Fruit fly (Drosophila melanogaster) whole organism, embryonic: ENCODE measurements around the gene Prtl99C.
A peak's percentile ranks its signal among the peaks of the same experiment; 100 is the strongest.

Experiments
- B-H2 ChIP-seq: fragments of 200-800 bp; sonication (Bioruptor generic); optimal IDR thresholded peaks from 2 replicates; lab custom pipeline; 2018; ENCODE audit warnings: missing biosample characterization, mild to moderate bottlenecking, missing genetic modification characterization
- C15 ChIP-seq: fragments of 200-800 bp; sonication (Bioruptor generic); IDR thresholded peaks from 3 replicates; pipeline ENCODE4 v1.3.6; 2022; ENCODE audit warnings: missing biosample characterization, missing genetic modification characterization
- CG10267 ChIP-seq: fragments of 200-800 bp; sonication (Bioruptor generic); optimal IDR thresholded peaks from 2 replicates; lab custom pipeline; 2018; ENCODE audit warnings: missing biosample characterization, mild to moderate bottlenecking, missing genetic modification characterization, moderate library complexity
- CG10543 ChIP-seq: fragments of 200-800 bp; sonication (Bioruptor generic); optimal IDR thresholded peaks from 3 replicates; lab custom pipeline; 2017; ENCODE audit warnings: missing biosample characterization, mild to moderate bottlenecking, missing genetic modification characterization, moderate library complexity
- CG11723 ChIP-seq: fragments of 200-800 bp; sonication (Bioruptor generic); optimal IDR thresholded peaks from 2 replicates; lab custom pipeline; 2017; ENCODE audit warnings: missing biosample characterization, mild to moderate bottlenecking, missing genetic modification characterization
- CG13287 ChIP-seq: fragments of 200-800 bp; sonication (Bioruptor generic); IDR thresholded peaks from 2 replicates; pipeline ENCODE4 v1.3.6; 2022; ENCODE audit warnings: missing biosample characterization, missing genetic modification characterization; ENCODE audit not compliant: partially characterized antibody
- CG14441 ChIP-seq: fragments of 200-800 bp; sonication (Bioruptor generic); IDR thresholded peaks from 2 replicates; pipeline ENCODE4 v1.3.6; 2022; ENCODE audit warnings: missing biosample characterization, missing genetic modification characterization
- CG14860 ChIP-seq: fragments of 200-800 bp; sonication (Bioruptor generic); IDR thresholded peaks from 3 replicates; pipeline ENCODE4 v1.3.6; 2022; ENCODE audit warnings: missing biosample characterization, missing genetic modification characterization; ENCODE audit not compliant: partially characterized antibody
- CG1603 ChIP-seq: fragments of 200-800 bp; sonication (Bioruptor generic); optimal IDR thresholded peaks from 2 replicates; lab custom pipeline; 2019; ENCODE audit warnings: missing biosample characterization, mild to moderate bottlenecking, missing genetic modification characterization, moderate library complexity
- CG16813 ChIP-seq: fragments of 200-800 bp; sonication (Bioruptor generic); IDR thresholded peaks from 3 replicates; pipeline ENCODE4 v1.3.6; 2022; ENCODE audit warnings: missing biosample characterization, missing genetic modification characterization; ENCODE audit not compliant: partially characterized antibody
- CG17361 ChIP-seq: fragments of 200-800 bp; sonication (Bioruptor generic); IDR thresholded peaks from 3 replicates; pipeline ENCODE4 v1.3.6; 2022; ENCODE audit warnings: missing biosample characterization, missing genetic modification characterization
- CG17612 ChIP-seq: fragments of 200-800 bp; sonication (Bioruptor generic); IDR thresholded peaks from 2 replicates; pipeline ENCODE4 v1.3.6; 2022; ENCODE audit warnings: missing biosample characterization, missing genetic modification characterization
- CG2116 ChIP-seq: fragments of 200-800 bp; sonication (Bioruptor generic); optimal IDR thresholded peaks from 3 replicates; lab custom pipeline; 2018; ENCODE audit warnings: missing biosample characterization, mild to moderate bottlenecking, missing genetic modification characterization
- CG30403 ChIP-seq: fragments of 200-800 bp; sonication (Bioruptor generic); optimal IDR thresholded peaks from 3 replicates; lab custom pipeline; 2016; ENCODE audit warnings: missing biosample characterization, missing genetic modification characterization
- CG4617 ChIP-seq: fragments of 200-800 bp; sonication (Bioruptor generic); optimal IDR thresholded peaks from 3 replicates; lab custom pipeline; 2016; ENCODE audit warnings: missing biosample characterization, missing genetic modification characterization, borderline replicate concordance
- CG6175 ChIP-seq: fragments of 200-800 bp; sonication (Bioruptor generic); IDR thresholded peaks from 3 replicates; pipeline ENCODE4 v1.3.6; 2022; ENCODE audit warnings: missing biosample characterization, missing genetic modification characterization
- CG7963 ChIP-seq: fragments of 200-800 bp; sonication (Bioruptor generic); IDR thresholded peaks from 3 replicates; pipeline ENCODE4 v1.3.6; 2022; ENCODE audit warnings: missing biosample characterization, missing genetic modification characterization; ENCODE audit not compliant: partially characterized antibody
- CG9932 ChIP-seq: fragments of 200-800 bp; sonication (Bioruptor generic); IDR thresholded peaks from 2 replicates; pipeline ENCODE4 v1.3.6; 2022; ENCODE audit warnings: missing biosample characterization, missing genetic modification characterization
- Dref ChIP-seq: fragments of 200-800 bp; sonication (Bioruptor generic); IDR thresholded peaks from 2 replicates; pipeline ENCODE4 v1.3.6; 2022; ENCODE audit warnings: missing biosample characterization, missing genetic modification characterization
- Ets65A ChIP-seq: fragments of 200-800 bp; sonication (Bioruptor generic); peaks from one replicate; lab custom pipeline; 2016; ENCODE audit warnings: missing biosample characterization, missing genetic modification characterization
- Ets97D ChIP-seq: fragments of 200-800 bp; sonication (Bioruptor generic); optimal IDR thresholded peaks from 3 replicates; lab custom pipeline; 2016; ENCODE audit warnings: missing biosample characterization, missing genetic modification characterization
- Jarid2 ChIP-seq: fragments of 200-800 bp; sonication (Bioruptor generic); optimal IDR thresholded peaks from 3 replicates; lab custom pipeline; 2017; ENCODE audit warnings: mild to moderate bottlenecking, missing biosample characterization, missing genetic modification reagents, missing genetic modification characterization
- MBD-R2 ChIP-seq: fragments of 200-800 bp; sonication (Bioruptor generic); IDR thresholded peaks from 2 replicates; pipeline ENCODE4 v1.3.6; 2022; ENCODE audit warnings: missing biosample characterization, missing genetic modification characterization
- Med ChIP-seq: fragments of 200-800 bp; sonication (Bioruptor generic); peaks from one replicate; lab custom pipeline; 2016; ENCODE audit warnings: missing biosample characterization, missing genetic modification characterization, mild to moderate bottlenecking, inconsistent platforms, moderate library complexity
- Myb ChIP-seq: fragments of 200-800 bp; sonication (Bioruptor generic); optimal IDR thresholded peaks from 2 replicates; lab custom pipeline; 2016; ENCODE audit warnings: missing biosample characterization, missing genetic modification characterization
- NfI ChIP-seq: fragments of 200-800 bp; sonication (Bioruptor generic); optimal IDR thresholded peaks from 3 replicates; lab custom pipeline; 2018; ENCODE audit warnings: missing biosample characterization, mild to moderate bottlenecking, missing genetic modification characterization, moderate library complexity
- Sin3A ChIP-seq: fragments of >200 bp; optimal IDR thresholded peaks from 2 replicates; lab custom pipeline; 2018
- Xrp1 ChIP-seq: fragments of 200-800 bp; sonication (Bioruptor generic); IDR thresholded peaks from 2 replicates; pipeline ENCODE4 v1.3.6; 2022; ENCODE audit warnings: missing biosample characterization, missing genetic modification characterization
- amos ChIP-seq: fragments of 200-800 bp; sonication (Bioruptor generic); IDR thresholded peaks from 2 replicates; pipeline ENCODE4 v1.3.6; 2022; ENCODE audit warnings: missing biosample characterization, missing genetic modification characterization; ENCODE audit not compliant: partially characterized antibody
- ato ChIP-seq: fragments of 200-800 bp; sonication (Bioruptor generic); IDR thresholded peaks from 2 replicates; pipeline ENCODE4 v1.3.6; 2022; ENCODE audit warnings: missing biosample characterization, missing genetic modification characterization; ENCODE audit not compliant: partially characterized antibody
- bbx ChIP-seq: fragments of 200-800 bp; sonication (Bioruptor generic); IDR thresholded peaks from 2 replicates; pipeline ENCODE4 v1.3.6; 2022; ENCODE audit warnings: missing biosample characterization, missing genetic modification characterization; ENCODE audit not compliant: partially characterized antibody
- cas ChIP-seq: fragments of 200-800 bp; sonication (Bioruptor generic); IDR thresholded peaks from 2 replicates; pipeline ENCODE4 v1.3.6; 2022; ENCODE audit warnings: missing biosample characterization, missing genetic modification characterization
- crp ChIP-seq, 2 experiments: fragments of 200-800 bp; sonication (Bioruptor generic); optimal IDR thresholded peaks; 2 replicates in 1 of 2; 3 replicates in 1 of 2; lab custom pipeline; 2017; ENCODE audit warnings: missing biosample characterization in 2 of 2, missing genetic modification characterization in 2 of 2, mild to moderate bottlenecking in 1 of 2, moderate library complexity in 1 of 2
- emc ChIP-seq: fragments of 200-800 bp; sonication (Bioruptor generic); optimal IDR thresholded peaks from 2 replicates; lab custom pipeline; 2016; ENCODE audit warnings: missing biosample characterization, missing genetic modification characterization
- grn ChIP-seq: fragments of 200-800 bp; sonication (Bioruptor generic); optimal IDR thresholded peaks from 3 replicates; lab custom pipeline; 2017; ENCODE audit warnings: missing biosample characterization, missing genetic modification characterization
- hbn ChIP-seq: fragments of 200-800 bp; sonication (Bioruptor generic); IDR thresholded peaks from 2 replicates; pipeline ENCODE4 v1.3.6; 2022; ENCODE audit warnings: missing biosample characterization, missing genetic modification characterization; ENCODE audit not compliant: partially characterized antibody
- jumu ChIP-seq: fragments of 200-800 bp; sonication (Bioruptor generic); optimal IDR thresholded peaks from 3 replicates; lab custom pipeline; 2016; ENCODE audit warnings: missing biosample characterization, missing genetic modification characterization
- knrl ChIP-seq: fragments of 200-800 bp; sonication (Bioruptor generic); IDR thresholded peaks from 3 replicates; pipeline ENCODE4 v1.3.6; 2022; ENCODE audit warnings: missing biosample characterization, missing genetic modification characterization; ENCODE audit not compliant: partially characterized antibody
- lilli ChIP-seq: fragments of 200-800 bp; sonication (Bioruptor generic); optimal IDR thresholded peaks from 3 replicates; lab custom pipeline; 2016; ENCODE audit warnings: missing biosample characterization, missing genetic modification characterization
- nerfin-2 ChIP-seq: fragments of 200-800 bp; sonication (Bioruptor generic); IDR thresholded peaks from 2 replicates; pipeline ENCODE4 v1.3.6; 2022; ENCODE audit warnings: missing biosample characterization, missing genetic modification characterization; ENCODE audit not compliant: partially characterized antibody
- pzg ChIP-seq: fragments of 200-800 bp; sonication (Bioruptor generic); optimal IDR thresholded peaks from 3 replicates; lab custom pipeline; 2018; ENCODE audit warnings: missing biosample characterization, mild to moderate bottlenecking, missing genetic modification characterization, moderate library complexity
- ranshi ChIP-seq: fragments of 200-800 bp; sonication (Bioruptor generic); IDR thresholded peaks from 2 replicates; pipeline ENCODE4 v1.3.6; 2022; ENCODE audit warnings: missing biosample characterization, missing genetic modification characterization
- row ChIP-seq: fragments of 200-800 bp; sonication (Bioruptor generic); IDR thresholded peaks from 3 replicates; pipeline ENCODE4 v1.3.6; 2022; ENCODE audit warnings: missing biosample characterization, missing genetic modification characterization
- sob ChIP-seq: fragments of 200-800 bp; sonication (Bioruptor generic); IDR thresholded peaks from 2 replicates; pipeline ENCODE4 v1.3.6; 2022; ENCODE audit warnings: missing biosample characterization, missing genetic modification characterization
- tna ChIP-seq: fragments of 200-800 bp; sonication (Bioruptor generic); IDR thresholded peaks from 2 replicates; pipeline ENCODE4 v1.3.6; 2022; ENCODE audit warnings: missing biosample characterization, missing genetic modification characterization; ENCODE audit not compliant: partially characterized antibody
- unc-4 ChIP-seq: fragments of 200-800 bp; sonication (Bioruptor generic); IDR thresholded peaks from 2 replicates; pipeline ENCODE4 v1.3.6; 2022; ENCODE audit warnings: missing biosample characterization, missing genetic modification characterization; ENCODE audit not compliant: partially characterized antibody
- zen2 ChIP-seq: fragments of 200-800 bp; sonication (Bioruptor generic); IDR thresholded peaks from 3 replicates; pipeline ENCODE4 v1.3.6; 2022; ENCODE audit warnings: missing biosample characterization, missing genetic modification characterization; ENCODE audit not compliant: partially characterized antibody

Prtl99C gene

DNA sequence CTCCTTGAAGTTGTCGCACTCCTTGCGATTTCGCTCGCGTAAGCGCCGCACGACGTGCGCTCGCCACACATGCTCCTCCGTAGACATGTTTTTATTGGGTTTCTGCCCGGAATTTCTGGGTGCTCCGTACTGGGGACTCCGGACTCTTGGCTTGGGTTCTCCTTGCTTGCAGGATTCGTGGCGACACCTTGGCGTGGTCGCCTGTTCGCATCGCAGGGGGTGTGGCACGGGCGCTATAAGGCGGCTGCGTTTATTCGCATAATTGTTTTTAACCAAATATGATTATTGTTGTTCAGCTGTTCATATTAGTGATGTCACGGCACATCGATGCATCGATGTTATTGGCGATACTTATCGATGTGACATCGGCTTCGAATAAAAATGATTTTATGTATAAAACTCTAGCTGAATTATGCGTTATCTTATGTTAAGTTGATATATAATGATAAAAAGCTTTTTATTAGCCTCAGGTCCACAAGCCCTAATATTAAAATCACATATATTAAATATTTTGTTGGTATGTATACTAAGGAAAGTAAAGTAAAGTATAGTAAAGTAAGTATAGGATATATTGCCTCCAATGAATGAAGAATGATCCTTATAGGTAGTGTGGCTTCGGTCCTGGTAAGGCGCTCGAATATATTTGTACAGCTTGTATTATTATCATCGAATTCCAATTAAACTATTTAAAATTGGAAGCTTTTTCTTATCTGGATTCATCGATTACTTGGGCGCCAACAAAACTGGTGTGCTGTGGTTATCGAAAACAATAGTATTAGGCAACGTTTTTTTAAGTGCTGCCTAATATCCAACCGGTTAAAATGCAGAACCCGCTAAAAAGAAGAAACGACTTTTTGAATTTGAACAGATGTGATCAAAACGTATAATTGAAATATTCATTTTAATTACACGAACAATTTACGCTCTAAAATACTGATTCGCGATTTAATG lies 716 bp upstream of the Prtl99C start, which contains the start of gene Atg16 (continued):
- TF ChIP-seq Med (GFP tag; lab: Kevin White, UChicago) = peak; percentile 84
- TF ChIP-seq nerfin-2 (GFP tag; lab: Robert Waterston, UW) = peak; percentile 87
- peak; percentile 38 for TF ChIP-seq pzg
- TF ChIP-seq sob (GFP tag; lab: Robert Waterston, UW) = 0 out of 2 replicates have a peak, but pooled peaks have one; percentile 9
- peak; percentile 39 for TF ChIP-seq CG4617
- peak; percentile 48 for TF ChIP-seq CG9932 (GFP tag; lab: Robert Waterston, UW)
- peak; percentile 18; the same call in 1 of the 3 replicates for TF ChIP-seq CG6175
- TF ChIP-seq Myb (GFP tag; lab: Kevin White, UChicago) = peak; percentile 90
- peak; percentile 51; the same call in 1 of the 3 replicates for TF ChIP-seq CG17361 (GFP tag; lab: Robert Waterston, UW)
- TF ChIP-seq CG11723 = no peak
- TF ChIP-seq CG10543 (GFP tag; lab: Kevin White, UChicago) = no peak
- TF ChIP-seq amos (GFP tag; lab: Robert Waterston, UW) = peak; percentile 95
- peak; percentile 82 for TF ChIP-seq Dref (GFP tag; lab: Robert Waterston, UW)
- TF ChIP-seq C15 (GFP tag; lab: Robert Waterston, UW) = no peak
- TF ChIP-seq CG30403 (GFP tag; lab: Kevin White, UChicago) = peak; percentile 11
- peak; percentile 68 for TF ChIP-seq Ets65A (GFP tag; lab: Kevin White, UChicago)
- peak; percentile 80 for TF ChIP-seq tna (GFP tag; lab: Robert Waterston, UW)
- no peak for TF ChIP-seq cas (GFP tag; lab: Robert Waterston, UW)
- peak; percentile 3 for TF ChIP-seq CG1603
- TF ChIP-seq NfI = no peak
- peak in 1 of 2 experiments; percentile 78 for TF ChIP-seq crp (GFP tag; optimal IDR thresholded peaks at IDR 0.05; lab: Kevin White, UChicago)
- peak; percentile 15 for TF ChIP-seq lilli (GFP tag; lab: Kevin White, UChicago)
- TF ChIP-seq Sin3A (lab: Kevin White, UChicago) = peak; percentile 6
- TF ChIP-seq CG10267 (tag; lab: Kevin White, UChicago) = peak; percentile 90
- no peak for TF ChIP-seq B-H2 (GFP tag; lab: Kevin White, UChicago)
- peak; percentile 92 for TF ChIP-seq CG14860
- peak; percentile 85 for TF ChIP-seq zen2 (GFP tag; lab: Robert Waterston, UW)
- peak; percentile 76 for TF ChIP-seq hbn
- 0 out of 2 replicates have a peak, but pooled peaks have one; percentile 16 for TF ChIP-seq ranshi (GFP tag; lab: Robert Waterston, UW)
- TF ChIP-seq row (GFP tag; lab: Robert Waterston, UW) = peak; percentile 72
- TF ChIP-seq Ets97D (GFP tag; lab: Kevin White, UChicago) = peak; percentile 22
- TF ChIP-seq CG17612 (GFP tag; lab: Robert Waterston, UW) = no peak
- TF ChIP-seq CG16813 (GFP tag; lab: Robert Waterston, UW) = peak; percentile 94
- TF ChIP-seq Xrp1 (GFP tag; lab: Robert Waterston, UW) = no peak
- TF ChIP-seq CG13287 (GFP tag; lab: Robert Waterston, UW) = peak; percentile 85
- TF ChIP-seq grn (GFP tag; lab: Kevin White, UChicago) = peak; percentile 17
- no peak for TF ChIP-seq jumu (GFP tag; lab: Kevin White, UChicago)
- TF ChIP-seq bbx (GFP tag; lab: Robert Waterston, UW) = peak; percentile 95
- TF ChIP-seq CG7963 (GFP tag; lab: Robert Waterston, UW) = peak; percentile 91
- peak; percentile 93 for TF ChIP-seq knrl (GFP tag; lab: Robert Waterston, UW)
- peak; percentile 85 for TF ChIP-seq unc-4 (GFP tag; lab: Robert Waterston, UW)
- TF ChIP-seq MBD-R2 = peak; percentile 75
- TF ChIP-seq CG14441 (GFP tag; lab: Robert Waterston, UW) = no peak
- TF ChIP-seq Jarid2 (GFP tag; lab: Kevin White, UChicago) = no peak
- peak; percentile 80 for TF ChIP-seq ato
- TF ChIP-seq CG2116 = peak; percentile 64
- no peak for TF ChIP-seq emc (GFP tag; lab: Kevin White, UChicago)
